Fruit fly (Drosophila melanogaster): ENCODE data around the gene Rev1.

Gene Rev1

dm6 chr3L:629916-630663 is 24.1 kb upstream of the Rev1 start (continued):
- no peak for TF ChIP-seq CG10147 (GFP tag; optimal IDR thresholded peaks at IDR 0.05)
- TF ChIP-seq Sox102F (GFP tag; optimal IDR thresholded peaks at IDR 0.05), result peak; percentile 39
- TF ChIP-seq NC2α (GFP tag; optimal IDR thresholded peaks at IDR 0.05), result no peak
- TF ChIP-seq gfzf (GFP tag; optimal IDR thresholded peaks at IDR 0.05), result no peak
- TF ChIP-seq ewg (GFP tag; optimal IDR thresholded peaks at IDR 0.05), result peak; percentile 70
- no peak for TF ChIP-seq CG31365 (tag; optimal IDR thresholded peaks at IDR 0.05)
- no peak for TF ChIP-seq CG1529 (GFP tag; optimal IDR thresholded peaks at IDR 0.05)
- TF ChIP-seq Taf1 (GFP tag; IDR thresholded peaks at IDR 0.05), result peak; percentile 48
- no peak; the same call in 1 of the 2 replicates for TF ChIP-seq ssp (GFP tag; IDR thresholded peaks at IDR 0.05)
- TF ChIP-seq disco-r (GFP tag; optimal IDR thresholded peaks at IDR 0.05), result no peak
- no peak for TF ChIP-seq Usf (GFP tag; optimal IDR thresholded peaks at IDR 0.05)
- TF ChIP-seq sim (GFP tag; IDR thresholded peaks at IDR 0.05), result no peak
- TF ChIP-seq gro (GFP tag; optimal IDR thresholded peaks at IDR 0.05), result no peak
- TF ChIP-seq dmrt99B (tag; optimal IDR thresholded peaks at IDR 0.05), result peak; percentile 24
- TF ChIP-seq Dek (tag; optimal IDR thresholded peaks at IDR 0.05), result no peak
- TF ChIP-seq CG2889 (GFP tag; IDR thresholded peaks at IDR 0.05), result no peak
- no peak for TF ChIP-seq fu2 (GFP tag; optimal IDR thresholded peaks at IDR 0.05)
- no peak for TF ChIP-seq Rx (GFP tag; IDR thresholded peaks at IDR 0.05)
- peak; percentile 12 for TF ChIP-seq CG10267 (tag; optimal IDR thresholded peaks at IDR 0.05)
- TF ChIP-seq mirr (GFP tag; optimal IDR thresholded peaks at IDR 0.05), result no peak
- TF ChIP-seq D (optimal IDR thresholded peaks at IDR 0.05), result no peak
- TF ChIP-seq D (GFP tag; optimal IDR thresholded peaks at IDR 0.05), result no peak
- TF ChIP-seq CG15514 (GFP tag; optimal IDR thresholded peaks at IDR 0.05), result peak; percentile 10
- TF ChIP-seq az2 (GFP tag; optimal IDR thresholded peaks at IDR 0.05), result peak; percentile 56
- TF ChIP-seq sug (tag; optimal IDR thresholded peaks at IDR 0.05), result no peak
- no peak for TF ChIP-seq CG6791 (GFP tag; IDR thresholded peaks at IDR 0.05; ENCODE audit: partially characterized antibody)
- TF ChIP-seq Jarid2 (GFP tag; optimal IDR thresholded peaks at IDR 0.05), result no peak
- TF ChIP-seq CG11398 (GFP tag; optimal IDR thresholded peaks at IDR 0.05), result no peak
- no peak for TF ChIP-seq CG12219 (GFP tag; optimal IDR thresholded peaks at IDR 0.05)
- no peak for TF ChIP-seq p53 (GFP tag; optimal IDR thresholded peaks at IDR 0.05)
- TF ChIP-seq Gsc (GFP tag; IDR thresholded peaks at IDR 0.05), result no peak
- peak; percentile 33; the same call in 1 of the 3 replicates for TF ChIP-seq CG11093 (GFP tag; IDR thresholded peaks at IDR 0.05)
- TF ChIP-seq CG30020 (tag; optimal IDR thresholded peaks at IDR 0.05), result no peak
- peak; percentile 30; the same call in 1 of the 2 replicates for TF ChIP-seq CG14441 (GFP tag; IDR thresholded peaks at IDR 0.05)
- TF ChIP-seq CG3847 (GFP tag; IDR thresholded peaks at IDR 0.05), result peak; percentile 40; the same call in 1 of the 2 replicates
- peak; percentile 79 for TF ChIP-seq sqz (GFP tag; optimal IDR thresholded peaks at IDR 0.05)
- TF ChIP-seq Dip3 (GFP tag; optimal IDR thresholded peaks at IDR 0.05), result peak; percentile 9
- TF ChIP-seq CG8089 (GFP tag; optimal IDR thresholded peaks at IDR 0.05), result no peak
- no peak for TF ChIP-seq mld (GFP tag; IDR thresholded peaks at IDR 0.05; ENCODE audit: partially characterized antibody)
- no peak for TF ChIP-seq CG2202 (tag; optimal IDR thresholded peaks at IDR 0.05)
- no peak for TF ChIP-seq prd (optimal IDR thresholded peaks at IDR 0.05)
- peak; percentile 68; the same call in 2 of the 3 replicates for TF ChIP-seq prd (GFP tag; IDR thresholded peaks at IDR 0.05)
- TF ChIP-seq CG12391 (tag; optimal IDR thresholded peaks at IDR 0.05), result peak; percentile 52
- no peak for TF ChIP-seq H15 (GFP tag; IDR thresholded peaks at IDR 0.05)
- TF ChIP-seq CG42726 (GFP tag; IDR thresholded peaks at IDR 0.05; ENCODE audit: partially characterized antibody), result no peak
- TF ChIP-seq CG15696 (tag; optimal IDR thresholded peaks at IDR 0.05), result no peak
- no peak for TF ChIP-seq Hr39 (optimal IDR thresholded peaks at IDR 0.05)
- TF ChIP-seq ro (GFP tag; IDR thresholded peaks at IDR 0.05), result no peak
- TF ChIP-seq CG18599 (GFP tag; optimal IDR thresholded peaks at IDR 0.05), result peak; percentile 60
- TF ChIP-seq CG2120 (GFP tag; optimal IDR thresholded peaks at IDR 0.05), result peak; percentile 65
- TF ChIP-seq dati (GFP tag; IDR thresholded peaks at IDR 0.05), result no peak
